Fruit fly (Drosophila melanogaster) whole organism, pupa: ENCODE data around the gene Dhod.

Experiments used
- CG10348 ChIP-seq: fragments of 200-800 bp; sonication (Bioruptor generic); IDR thresholded peaks from 2 replicates; pipeline ENCODE4 v1.3.6; 2022; ENCODE audit warnings: missing biosample characterization, missing genetic modification characterization
- CG34367 ChIP-seq: fragments of 200-800 bp; sonication (Bioruptor generic); optimal IDR thresholded peaks from 2 replicates; lab custom pipeline; 2018; ENCODE audit warnings: missing biosample characterization, mild to moderate bottlenecking, missing genetic modification characterization

DNA sequence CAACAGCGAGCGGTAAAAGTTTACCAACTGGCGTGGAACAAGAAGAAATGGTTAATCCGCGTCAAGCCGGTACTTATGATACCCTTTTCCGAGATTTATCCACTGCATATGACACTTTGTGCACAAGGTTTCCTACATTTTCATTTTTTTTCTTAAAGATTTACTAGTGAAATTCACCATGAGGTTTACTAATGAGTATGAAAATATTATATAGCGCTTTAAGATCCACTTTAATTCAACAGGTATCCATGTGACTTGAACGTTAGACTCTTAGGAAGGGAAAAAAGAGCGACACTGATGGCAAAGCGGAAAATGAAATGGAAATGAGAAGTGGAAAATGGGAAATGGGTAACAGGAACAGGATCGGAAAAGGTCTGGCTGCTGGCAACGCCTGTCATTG lies 14.1 kb downstream of the Dhod start:
- TF ChIP-seq CG10348 (GFP tag; lab: Robert Waterston, UW) (no peak), CG34367 (tag; lab: Kevin White, UChicago) (no peak)
